Fruit fly (Drosophila melanogaster): ENCODE data around the gene cas.

The cas gene

DNA sequence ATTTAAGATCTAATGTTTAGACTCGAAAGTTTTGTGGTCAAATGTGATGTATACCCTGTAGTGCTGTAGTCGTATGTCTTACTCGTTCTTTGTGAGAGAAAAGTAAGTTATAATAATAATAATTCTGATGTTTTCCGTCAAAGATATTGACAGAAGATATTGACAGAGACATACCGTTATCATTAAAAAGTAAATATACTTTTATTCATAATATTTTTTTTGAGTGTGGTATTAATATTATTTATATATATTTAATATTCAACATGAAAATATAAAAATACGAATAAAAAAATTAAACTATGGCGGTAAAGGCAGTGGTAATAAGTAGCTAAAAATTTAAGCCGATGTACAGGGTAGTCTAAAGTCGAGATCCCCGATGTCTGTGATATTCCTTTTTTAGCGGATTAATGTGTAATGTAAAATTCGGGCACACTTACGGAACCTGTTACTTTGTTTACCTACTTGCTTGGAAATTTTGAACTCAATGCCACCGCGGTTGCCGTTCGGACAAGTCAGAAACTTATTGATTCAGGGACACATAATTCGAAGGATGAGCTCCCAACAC, 19.8 kb upstream of the cas start, which contains the start of the genes CG2100 and CG1236 (continued):
- TF ChIP-seq Scr (GFP tag; IDR thresholded peaks at IDR 0.05; ENCODE audit: partially characterized antibody) (no peak), CG16779 (GFP tag; IDR thresholded peaks at IDR 0.05) (no peak), pnt (GFP tag; optimal IDR thresholded peaks at IDR 0.05) (no peak), Taf1 (GFP tag; IDR thresholded peaks at IDR 0.05) (0 out of 2 replicates have a peak, but pooled peaks have one; percentile 16), Xbp1 (GFP tag; optimal IDR thresholded peaks at IDR 0.05) (peak; percentile 85), her (GFP tag; optimal IDR thresholded peaks at IDR 0.05) (no peak), CG11456 (GFP tag; IDR thresholded peaks at IDR 0.05) (peak; percentile 81), CG3726 (GFP tag; IDR thresholded peaks at IDR 0.05) (peak; percentile 73; the same call in 2 of the 3 replicates), ewg (GFP tag; optimal IDR thresholded peaks at IDR 0.05) (peak; percentile 79), CG12942 (GFP tag; optimal IDR thresholded peaks at IDR 0.05) (peak; percentile 71), CG7928 (GFP tag; optimal IDR thresholded peaks at IDR 0.05) (peak; percentile 32), esg (GFP tag; conservative IDR thresholded peaks at IDR 0.05) (peak; percentile 80), chinmo (GFP tag; IDR thresholded peaks at IDR 0.05; ENCODE audit: partially characterized antibody) (no peak), CHES-1-like (GFP tag; optimal IDR thresholded peaks at IDR 0.05) (peak; percentile 25), croc (GFP tag; conservative IDR thresholded peaks at IDR 0.05) (peak; percentile 65), Gsc (GFP tag; IDR thresholded peaks at IDR 0.05) (no peak), Spps (tag; optimal IDR thresholded peaks at IDR 0.05) (peak; percentile 76), CG13424 (tag; optimal IDR thresholded peaks at IDR 0.05) (peak; percentile 88), CG6689 (GFP tag; IDR thresholded peaks at IDR 0.05) (peak; percentile 89), stc (GFP tag; IDR thresholded peaks at IDR 0.05) (peak; percentile 56), ham (GFP tag; IDR thresholded peaks at IDR 0.05) (no peak), Ravus (GFP tag; IDR thresholded peaks at IDR 0.05) (no peak; the same call in 1 of the 2 replicates), CG30403 (GFP tag; optimal IDR thresholded peaks at IDR 0.05) (peak; percentile 84), CG3847 (GFP tag; IDR thresholded peaks at IDR 0.05) (peak; percentile 63), CkIIα-i1 (GFP tag; IDR thresholded peaks at IDR 0.05) (no peak), CG15479 (GFP tag; optimal IDR thresholded peaks at IDR 0.05) (peak; percentile 2), Nf-YA (GFP tag; IDR thresholded peaks at IDR 0.05) (peak; percentile 6; the same call in 1 of the 2 replicates), CG7786 (GFP tag; optimal IDR thresholded peaks at IDR 0.05) (no peak), Adf1 (GFP tag; IDR thresholded peaks at IDR 0.05) (peak; percentile 40; the same call in 1 of the 2 replicates), fd102C (GFP tag; optimal IDR thresholded peaks at IDR 0.05) (no peak), wek (GFP tag; optimal IDR thresholded peaks at IDR 0.05) (peak; percentile 18), GATAe (GFP tag; conservative IDR thresholded peaks at IDR 0.05) (no peak), ato (GFP tag; IDR thresholded peaks at IDR 0.05; ENCODE audit: partially characterized antibody) (no peak), Dip2 (GFP tag; IDR thresholded peaks at IDR 0.05) (no peak), CG9727 (GFP tag; optimal IDR thresholded peaks at IDR 0.05) (peak; percentile 94), CG12299 (tag; optimal IDR thresholded peaks at IDR 0.05) (peak; percentile 63), lilli (GFP tag; optimal IDR thresholded peaks at IDR 0.05) (peak; percentile 79), CG7357 (GFP tag; IDR thresholded peaks at IDR 0.05) (peak; percentile 56; the same call in 2 of the 3 replicates), CG9215 (GFP tag; IDR thresholded peaks at IDR 0.05) (peak; percentile 64), seq (GFP tag; IDR thresholded peaks at IDR 0.05) (peak; percentile 66; the same call in 1 of the 2 replicates), Gug (GFP tag; IDR thresholded peaks at IDR 0.05) (peak; percentile 68; the same call in 3 of the 4 replicates), CG16815 (GFP tag; optimal IDR thresholded peaks at IDR 0.05) (peak; percentile 80), tll (GFP tag; optimal IDR thresholded peaks at IDR 0.05) (peak in 1 of 2 experiments; percentile 32), shn (GFP tag; optimal IDR thresholded peaks at IDR 0.05) (no peak), nerfin-1 (tag; optimal IDR thresholded peaks at IDR 0.05) (peak; percentile 79), lab (GFP tag; optimal IDR thresholded peaks at IDR 0.05) (no peak), Abd-B (GFP tag; optimal IDR thresholded peaks at IDR 0.05) (peak; percentile 85), ara (GFP tag; IDR thresholded peaks at IDR 0.05) (peak; percentile 50; the same call in 1 of the 2 replicates), HLH4C (GFP tag; IDR thresholded peaks at IDR 0.05; ENCODE audit: partially characterized antibody) (no peak), ap (GFP tag; IDR thresholded peaks at IDR 0.05) (no peak; the same call in 1 of the 2 replicates)

Data from whole organism, embryonic.